Worm (Caenorhabditis elegans) whole organism, midembryonic: ENCODE results near the gene C31E10.5.

ENCODE experiments used
- cog-1 ChIP-seq: sonication (generic microtip); optimal IDR thresholded peaks from 2 replicates; lab custom pipeline; 2016; ENCODE audit warnings: missing genetic modification characterization, missing compliant biosample characterization
- flt-1 ChIP-seq: fragments of 200-800 bp; sonication (Bioruptor generic); IDR thresholded peaks from 2 replicates; pipeline ENCODE4 v1.3.6; 2022; ENCODE audit warnings: missing genetic modification characterization, missing compliant biosample characterization
- klf-2 ChIP-seq: fragments of 200-800 bp; sonication (Bioruptor generic); conservative IDR thresholded peaks from 2 replicates; pipeline ENCODE4 v1.3.6; 2022; ENCODE audit warnings: missing genetic modification reagents, missing genetic modification characterization, missing compliant biosample characterization
- ref-1 ChIP-seq: fragments of 200-800 bp; sonication (Bioruptor generic); conservative IDR thresholded peaks from 2 replicates; pipeline ENCODE4 v1.3.6; 2022; ENCODE audit warnings: missing genetic modification reagents, missing genetic modification characterization, missing compliant biosample characterization
- tab-1 ChIP-seq: fragments of 200-800 bp; sonication (Bioruptor generic); IDR thresholded peaks from 2 replicates; pipeline ENCODE4 v1.3.6; 2022; ENCODE audit warnings: missing genetic modification characterization, missing compliant biosample characterization
- ztf-23 ChIP-seq: fragments of 200-800 bp; sonication (Bioruptor generic); IDR thresholded peaks from 2 replicates; pipeline ENCODE4 v1.3.6; 2022; ENCODE audit warnings: missing genetic modification reagents, missing genetic modification characterization, missing compliant biosample characterization
- ztf-29 ChIP-seq: fragments of 200-800 bp; sonication (Bioruptor generic); IDR thresholded peaks from 2 replicates; pipeline ENCODE4 v1.3.6; 2022; ENCODE audit warnings: missing genetic modification reagents, missing genetic modification characterization, missing compliant biosample characterization

DNA sequence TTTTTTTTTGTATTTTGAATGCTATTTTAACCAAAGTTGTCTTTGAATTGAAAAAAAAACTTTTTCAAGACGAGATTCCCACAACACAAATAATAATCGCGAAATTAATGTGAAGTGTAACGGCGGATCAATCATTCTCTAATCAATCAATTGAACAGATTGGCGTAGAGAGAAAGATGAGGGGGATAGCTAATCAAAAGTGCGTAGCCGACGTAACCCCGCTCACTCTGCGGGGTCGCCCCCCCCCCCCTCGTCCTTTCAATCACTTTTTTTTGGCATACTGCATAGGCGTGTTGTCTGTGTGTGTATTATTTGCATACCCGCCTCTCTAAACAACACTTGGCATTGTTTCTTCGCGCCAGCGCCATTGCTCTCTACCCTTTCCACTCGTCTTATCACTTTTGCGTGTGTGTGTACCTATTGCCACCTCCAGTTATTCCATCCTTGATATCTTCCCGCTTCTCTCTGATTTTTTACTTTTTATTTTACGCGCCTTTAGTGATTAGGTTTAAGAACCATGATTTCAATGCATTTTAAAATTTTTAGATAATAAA, 28.8 kb upstream of the C31E10.5 start:
- no peak for TF ChIP-seq ztf-29 (GFP tag; lab: Robert Waterston, UW)
- TF ChIP-seq cog-1 (tag; lab: Kevin White, UChicago): no peak
- no peak for TF ChIP-seq flt-1 (GFP tag; lab: Robert Waterston, UW)
- no peak for TF ChIP-seq klf-2 (GFP tag; lab: Robert Waterston, UW)
- TF ChIP-seq tab-1: 0 out of 2 replicates have a peak, but pooled peaks have one; percentile 43
- no peak for TF ChIP-seq ztf-23 (GFP tag; lab: Robert Waterston, UW)
- TF ChIP-seq ref-1 (GFP tag; lab: Robert Waterston, UW): no peak
